Worm (Caenorhabditis elegans) whole organism, midembryonic: ENCODE results near the gene rpl-35.

Experiments used
- T22C8.4 ChIP-seq: fragments of 200-800 bp; sonication (Bioruptor generic); IDR thresholded peaks from 2 replicates; pipeline ENCODE4 v1.3.6; 2022; ENCODE audit warnings: missing genetic modification characterization, missing compliant biosample characterization
- cog-1 ChIP-seq: sonication (generic microtip); optimal IDR thresholded peaks from 2 replicates; lab custom pipeline; 2016; ENCODE audit warnings: missing genetic modification characterization, missing compliant biosample characterization
- flt-1 ChIP-seq: fragments of 200-800 bp; sonication (Bioruptor generic); IDR thresholded peaks from 2 replicates; pipeline ENCODE4 v1.3.6; 2022; ENCODE audit warnings: missing genetic modification characterization, missing compliant biosample characterization
- klf-2 ChIP-seq: fragments of 200-800 bp; sonication (Bioruptor generic); conservative IDR thresholded peaks from 2 replicates; pipeline ENCODE4 v1.3.6; 2022; ENCODE audit warnings: missing genetic modification reagents, missing genetic modification characterization, missing compliant biosample characterization
- med-1 ChIP-seq: sonication (generic microtip); optimal IDR thresholded peaks from 2 replicates; lab custom pipeline; 2017; ENCODE audit warnings: missing genetic modification characterization, mild to moderate bottlenecking, missing compliant biosample characterization, antibody characterized with exemption, missing genetic modification reagents; ENCODE audit not compliant: insufficient read depth
- ref-1 ChIP-seq: fragments of 200-800 bp; sonication (Bioruptor generic); conservative IDR thresholded peaks from 2 replicates; pipeline ENCODE4 v1.3.6; 2022; ENCODE audit warnings: missing genetic modification reagents, missing genetic modification characterization, missing compliant biosample characterization
- tab-1 ChIP-seq: fragments of 200-800 bp; sonication (Bioruptor generic); IDR thresholded peaks from 2 replicates; pipeline ENCODE4 v1.3.6; 2022; ENCODE audit warnings: missing genetic modification characterization, missing compliant biosample characterization
- ztf-23 ChIP-seq: fragments of 200-800 bp; sonication (Bioruptor generic); IDR thresholded peaks from 2 replicates; pipeline ENCODE4 v1.3.6; 2022; ENCODE audit warnings: missing genetic modification reagents, missing genetic modification characterization, missing compliant biosample characterization
- ztf-29 ChIP-seq: fragments of 200-800 bp; sonication (Bioruptor generic); IDR thresholded peaks from 2 replicates; pipeline ENCODE4 v1.3.6; 2022; ENCODE audit warnings: missing genetic modification reagents, missing genetic modification characterization, missing compliant biosample characterization

Gene rpl-35

DNA sequence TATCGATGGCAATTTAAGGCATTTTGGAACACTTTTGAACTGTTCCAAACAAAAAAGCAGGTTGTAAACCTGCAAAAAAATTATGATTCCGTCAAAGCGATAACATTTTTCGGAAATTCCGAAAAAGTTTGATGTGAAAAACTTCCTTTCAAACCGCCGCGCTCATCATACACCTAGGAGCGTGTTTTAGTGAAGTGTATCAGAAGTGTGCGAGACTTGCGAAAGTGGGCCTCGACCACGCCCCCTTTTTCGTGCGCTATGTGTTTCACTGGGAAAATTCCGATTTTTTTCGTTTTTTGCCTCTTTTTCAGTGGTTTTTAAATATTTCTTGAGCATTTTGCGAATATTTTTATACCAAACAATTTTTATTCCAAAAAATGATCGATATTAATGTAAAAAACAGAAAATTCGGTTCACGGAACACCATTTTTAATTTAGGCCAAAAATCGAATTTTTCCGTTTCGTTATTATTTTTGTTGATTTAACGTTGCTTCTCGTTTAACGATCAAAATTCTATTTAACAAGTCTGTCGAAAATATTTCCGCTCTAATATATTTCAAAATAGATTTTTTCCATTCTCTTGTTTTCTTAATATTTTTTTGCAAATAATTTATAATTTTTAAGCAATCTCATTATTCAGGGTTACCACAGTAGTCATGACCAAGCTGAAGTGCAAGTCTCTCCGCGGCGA, at the start of gene rpl-35:
Gene rpl-35 (plus strand): TSS at position 641 of the 691 bp plus-strand sequence.
- peak; percentile 77 for TF ChIP-seq ztf-29 (GFP tag; lab: Robert Waterston, UW)
- TF ChIP-seq ztf-23, result peak; percentile 94
- peak; percentile 70; the same call in 1 of the 2 replicates for TF ChIP-seq klf-2 (GFP tag; lab: Robert Waterston, UW)
- peak; percentile 76 for TF ChIP-seq T22C8.4
- peak; percentile 61 for TF ChIP-seq ref-1 (GFP tag; lab: Robert Waterston, UW)
- peak; percentile 83 for TF ChIP-seq tab-1 (GFP tag; lab: Robert Waterston, UW)
- TF ChIP-seq flt-1 (GFP tag; lab: Robert Waterston, UW), result peak; percentile 92
- peak; percentile 48 for TF ChIP-seq med-1 (GFP tag; lab: Kevin White, UChicago)
- TF ChIP-seq cog-1, result peak; percentile 99

DNA sequence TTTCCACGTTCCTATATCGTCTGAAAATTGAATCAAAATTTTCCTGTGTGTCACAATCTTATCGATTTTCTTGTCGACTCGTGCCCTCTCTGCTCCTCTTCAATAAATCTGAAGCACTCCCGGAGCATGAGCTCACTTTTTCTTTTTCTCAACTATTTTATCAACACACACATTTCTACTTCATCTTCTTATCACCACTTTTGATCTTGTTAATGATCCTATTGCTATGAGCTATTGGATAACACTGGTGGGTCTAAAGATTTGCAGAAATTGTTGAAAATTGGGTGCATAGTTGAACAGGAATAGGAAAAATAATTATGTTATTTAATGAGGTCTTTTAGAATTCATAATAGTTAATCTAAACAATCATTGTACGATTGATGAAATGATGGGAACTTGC, 49.7 kb upstream of the rpl-35 start:
- TF ChIP-seq ref-1 (GFP tag; lab: Robert Waterston, UW) (no peak), med-1 (GFP tag; lab: Kevin White, UChicago) (no peak), klf-2 (GFP tag; lab: Robert Waterston, UW) (no peak), cog-1 (no peak), flt-1 (GFP tag; lab: Robert Waterston, UW) (no peak), ztf-23 (no peak), T22C8.4 (no peak)

DNA sequence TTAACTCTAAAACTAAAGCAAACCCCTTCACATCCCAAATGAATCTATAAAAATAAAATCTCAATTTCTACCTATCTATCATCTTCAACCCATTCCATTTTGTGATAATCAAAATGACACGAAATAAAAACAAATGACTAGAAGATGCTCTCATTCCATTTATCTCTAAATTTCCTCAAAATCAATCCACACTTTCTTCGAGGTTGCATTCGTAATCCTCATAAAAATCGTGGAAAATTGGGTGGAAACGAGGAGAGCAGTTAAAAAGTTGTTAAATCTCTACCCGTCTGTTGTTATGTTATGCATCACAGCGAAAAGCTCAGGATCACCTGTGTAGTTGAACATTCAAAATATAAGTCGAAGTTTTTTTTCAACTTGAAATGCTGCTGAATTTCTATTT, 48.0 kb upstream of the rpl-35 start:
- no peak for TF ChIP-seq flt-1 (GFP tag; lab: Robert Waterston, UW)
- no peak for TF ChIP-seq med-1 (GFP tag; lab: Kevin White, UChicago)
- TF ChIP-seq klf-2 (GFP tag; lab: Robert Waterston, UW), result no peak
- TF ChIP-seq cog-1, result no peak
- TF ChIP-seq ref-1 (GFP tag; lab: Robert Waterston, UW), result no peak
- TF ChIP-seq T22C8.4, result no peak
- TF ChIP-seq ztf-29 (GFP tag; lab: Robert Waterston, UW), result no peak
- no peak for TF ChIP-seq tab-1 (GFP tag; lab: Robert Waterston, UW)
- TF ChIP-seq ztf-23, result no peak

DNA sequence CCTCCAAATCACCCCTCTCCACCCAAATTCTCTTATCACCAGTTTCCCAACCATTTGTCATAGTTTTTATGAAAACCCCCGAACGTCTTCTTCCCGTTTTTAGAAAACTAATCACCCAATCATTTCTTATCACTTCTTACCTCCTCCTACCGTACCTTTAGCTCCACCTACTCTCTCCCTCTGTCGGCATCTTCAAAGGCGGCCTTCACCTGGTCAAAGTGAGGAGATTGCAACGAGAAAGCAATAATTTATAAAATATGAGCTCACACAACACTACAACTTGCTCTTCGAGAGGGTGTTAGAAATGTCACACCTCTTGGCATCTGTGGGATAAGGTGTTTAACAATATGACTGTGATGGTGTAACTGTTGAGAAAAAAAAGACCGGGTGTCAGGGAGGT, 45.9 kb upstream of the rpl-35 start:
- no peak for TF ChIP-seq ref-1 (GFP tag; lab: Robert Waterston, UW)
- no peak for TF ChIP-seq ztf-23
- no peak for TF ChIP-seq med-1 (GFP tag; lab: Kevin White, UChicago)
- TF ChIP-seq ztf-29 (GFP tag; lab: Robert Waterston, UW), result no peak
- TF ChIP-seq tab-1 (GFP tag; lab: Robert Waterston, UW), result no peak
- TF ChIP-seq flt-1 (GFP tag; lab: Robert Waterston, UW), result no peak
- TF ChIP-seq T22C8.4, result no peak

DNA sequence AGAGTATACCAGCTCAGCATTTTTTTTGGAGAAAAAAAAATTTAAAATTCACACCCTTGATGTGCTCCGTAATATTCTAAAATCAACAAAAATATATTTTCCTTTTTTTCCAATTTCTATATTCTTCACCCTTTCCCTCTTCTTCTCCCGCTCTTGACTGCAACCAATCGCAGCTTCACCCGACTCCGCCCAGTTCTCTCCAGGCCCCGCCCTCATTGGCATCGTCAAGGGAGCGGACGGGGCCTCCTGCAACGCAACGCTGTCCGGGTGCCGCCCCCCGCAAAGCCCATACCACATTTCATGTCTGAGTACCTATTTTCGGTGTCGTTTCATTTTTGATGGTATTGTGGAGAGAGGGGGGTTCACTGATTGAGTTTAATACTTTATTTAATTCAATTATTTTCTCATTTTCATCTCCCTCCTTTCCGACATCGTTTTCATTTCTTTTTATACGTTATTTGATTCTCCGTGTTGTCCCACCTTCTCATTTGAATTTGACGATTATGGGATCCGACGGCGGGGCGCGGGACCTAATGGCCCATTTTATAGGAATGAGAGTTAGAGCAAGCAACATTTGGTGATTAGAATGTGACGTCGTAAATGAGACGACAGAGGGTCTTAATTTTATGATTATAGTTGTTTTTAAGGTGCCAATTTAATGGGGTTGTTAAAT, 42.6 kb upstream of the rpl-35 start:
- TF ChIP-seq tab-1 (GFP tag; lab: Robert Waterston, UW), result no peak
- peak; percentile 40; the same call in 1 of the 2 replicates for TF ChIP-seq ztf-23

DNA sequence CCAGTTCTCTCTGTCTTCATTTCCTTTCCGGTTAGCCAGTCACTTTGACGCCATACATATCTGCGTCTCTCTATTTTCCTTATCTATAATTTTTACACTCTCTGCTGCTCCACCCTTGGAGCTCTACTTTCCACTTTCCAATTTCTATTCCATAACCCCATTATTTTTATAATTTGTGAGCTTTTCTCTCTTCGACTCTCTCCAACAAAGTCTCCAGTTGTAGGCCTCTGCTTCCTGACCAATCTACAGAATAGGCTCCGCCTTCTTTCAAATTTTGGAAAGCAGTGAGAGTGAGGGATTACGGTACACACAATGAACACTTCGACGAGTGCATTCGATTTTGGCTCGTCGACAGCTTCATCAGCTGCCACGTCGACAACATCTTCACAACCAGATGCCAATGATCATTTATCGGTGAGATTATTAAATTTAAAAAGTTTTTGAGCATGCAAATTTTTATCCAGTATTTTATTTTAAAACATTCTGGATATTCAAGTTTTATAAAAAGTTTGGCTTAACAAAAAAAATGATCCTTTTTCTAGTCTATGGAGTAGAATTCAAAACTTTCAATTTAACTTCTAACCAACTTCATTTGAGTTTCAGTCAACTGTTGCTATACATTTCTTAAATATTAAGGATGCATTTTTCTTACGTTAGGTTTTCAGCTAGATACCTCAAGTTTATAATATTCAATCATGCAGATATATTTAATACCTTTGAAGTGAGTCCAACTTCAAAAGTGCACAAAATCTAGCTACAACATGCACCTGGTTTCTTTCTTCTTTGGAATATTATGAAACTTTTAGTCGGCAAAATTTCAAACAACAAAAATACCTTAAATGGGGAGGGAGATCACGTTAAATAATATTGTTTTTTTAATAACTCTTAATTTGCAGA, 40.5 kb upstream of the rpl-35 start, which contains the start of gene egl-5:
Gene egl-5 (plus strand): TSS at position 216 of the 897 bp plus-strand sequence.
- TF ChIP-seq ztf-29 (GFP tag; lab: Robert Waterston, UW) (no peak), tab-1 (GFP tag; lab: Robert Waterston, UW) (no peak), med-1 (GFP tag; lab: Kevin White, UChicago) (no peak), klf-2 (GFP tag; lab: Robert Waterston, UW) (no peak), ref-1 (GFP tag; lab: Robert Waterston, UW) (no peak), ztf-23 (no peak), cog-1 (no peak), flt-1 (GFP tag; lab: Robert Waterston, UW) (no peak), T22C8.4 (no peak)

DNA sequence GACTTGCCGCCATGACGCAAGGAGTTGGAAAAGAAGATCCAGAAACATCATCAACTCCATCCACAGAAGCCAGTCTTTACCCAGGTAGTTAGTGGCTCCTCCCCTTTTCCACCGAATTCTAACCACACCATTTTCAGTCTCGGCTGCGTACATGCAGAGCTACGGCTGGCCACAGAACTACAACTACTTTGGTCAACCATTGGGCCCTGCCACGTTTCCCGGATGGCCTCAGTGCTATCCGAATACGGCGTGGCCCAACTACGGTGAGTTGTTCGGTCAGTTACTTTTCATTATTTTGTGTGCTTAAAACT, 39.9 kb upstream of the rpl-35 start:
- TF ChIP-seq flt-1 (GFP tag; lab: Robert Waterston, UW) (no peak), ref-1 (GFP tag; lab: Robert Waterston, UW) (no peak), ztf-23 (no peak), med-1 (GFP tag; lab: Kevin White, UChicago) (no peak), T22C8.4 (no peak), klf-2 (GFP tag; lab: Robert Waterston, UW) (no peak), tab-1 (GFP tag; lab: Robert Waterston, UW) (no peak), ztf-29 (GFP tag; lab: Robert Waterston, UW) (no peak), cog-1 (no peak)

DNA sequence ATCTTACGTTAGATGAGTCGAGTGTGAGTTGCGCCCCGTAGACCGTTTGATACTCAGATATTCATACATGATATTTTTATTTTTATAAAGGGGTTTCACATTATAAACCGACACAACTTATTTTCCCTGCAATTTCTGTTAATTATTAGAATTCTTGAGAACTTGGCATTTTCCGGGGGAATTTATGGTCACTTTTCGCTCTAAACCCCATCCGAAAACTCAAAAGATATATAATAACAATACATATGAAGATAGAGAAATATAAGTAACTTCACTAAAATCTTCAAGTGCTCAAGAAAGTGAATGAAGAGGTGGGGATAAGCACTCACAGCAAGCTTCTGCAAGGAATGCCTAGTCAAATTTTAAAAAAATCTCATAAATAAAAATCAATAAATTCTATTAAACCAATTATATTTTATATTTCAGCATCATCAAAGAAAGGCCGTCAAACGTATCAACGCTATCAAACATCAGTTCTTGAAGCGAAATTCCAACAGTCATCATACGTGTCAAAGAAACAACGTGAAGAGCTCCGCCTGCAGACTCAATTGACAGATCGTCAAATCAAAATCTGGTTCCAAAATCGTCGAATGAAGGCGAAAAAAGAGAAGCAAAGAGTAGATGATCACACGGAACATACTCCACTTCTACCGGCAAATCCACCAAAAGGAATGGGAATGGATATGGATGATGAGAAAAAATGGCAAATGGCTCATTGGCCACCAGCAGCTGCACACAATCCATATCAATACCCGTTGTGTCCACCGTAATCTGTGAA, 39.2 kb upstream of the rpl-35 start:
- TF ChIP-seq ztf-29 (GFP tag; lab: Robert Waterston, UW) (no peak), ref-1 (GFP tag; lab: Robert Waterston, UW) (no peak), flt-1 (GFP tag; lab: Robert Waterston, UW) (no peak), klf-2 (GFP tag; lab: Robert Waterston, UW) (no peak), tab-1 (GFP tag; lab: Robert Waterston, UW) (no peak), ztf-23 (no peak), med-1 (GFP tag; lab: Kevin White, UChicago) (no peak), cog-1 (no peak), T22C8.4 (no peak)
